Fruit fly (Drosophila melanogaster) whole organism, wandering third instar larva: ENCODE results near the gene CG11791.

Source experiments
- Abd-B ChIP-seq: fragments of >200 bp; optimal IDR thresholded peaks from 2 replicates; lab custom pipeline; 2017; ENCODE audit warnings: missing biosample characterization, missing genetic modification characterization
- CG32264 ChIP-seq: fragments of 200-800 bp; sonication (Bioruptor generic); optimal IDR thresholded peaks from 2 replicates; lab custom pipeline; 2016; ENCODE audit warnings: missing biosample characterization, missing genetic modification characterization
- CG9705 ChIP-seq: fragments of 200-800 bp; sonication (Bioruptor generic); optimal IDR thresholded peaks from 2 replicates; lab custom pipeline; 2018; ENCODE audit warnings: missing biosample characterization, mild to moderate bottlenecking, missing genetic modification characterization
- CrebA ChIP-seq: fragments of 200-800 bp; sonication (Bioruptor generic); optimal IDR thresholded peaks from 2 replicates; lab custom pipeline; 2016; ENCODE audit warnings: missing biosample characterization, mild to moderate bottlenecking, missing genetic modification characterization, borderline replicate concordance
- Dfd ChIP-seq: fragments of >200 bp; optimal IDR thresholded peaks from 2 replicates; lab custom pipeline; 2017; ENCODE audit warnings: missing biosample characterization, missing genetic modification characterization
- Dif ChIP-seq: fragments of 200-275, 200-300 bp; sonication (Bioruptor generic); optimal IDR thresholded peaks from 2 replicates; lab custom pipeline; 2018; ENCODE audit warnings: missing biosample characterization, missing genetic modification characterization; ENCODE audit not compliant: partially characterized antibody
- GATAd ChIP-seq: sonication (Bioruptor generic); optimal IDR thresholded peaks from 2 replicates; lab custom pipeline; 2016; ENCODE audit warnings: missing biosample characterization, missing genetic modification characterization
- HLH106 ChIP-seq: fragments of 200-800 bp; optimal IDR thresholded peaks from 3 replicates; lab custom pipeline; 2019; ENCODE audit warnings: missing biosample characterization, mild to moderate bottlenecking, missing genetic modification characterization, moderate library complexity
- Hnf4 ChIP-seq: fragments of 200-800 bp; sonication (Bioruptor generic); optimal IDR thresholded peaks from 2 replicates; lab custom pipeline; 2016; ENCODE audit warnings: missing biosample characterization, mild to moderate bottlenecking, missing genetic modification characterization
- Hr78 ChIP-seq: fragments of >200 bp; optimal IDR thresholded peaks from 2 replicates; lab custom pipeline; 2017; ENCODE audit warnings: missing biosample characterization, missing genetic modification characterization
- Hr83 ChIP-seq: fragments of 200-300 bp; sonication (Bioruptor generic); optimal IDR thresholded peaks from 2 replicates; lab custom pipeline; 2016; ENCODE audit warnings: missing biosample characterization, mild to moderate bottlenecking, missing genetic modification characterization, moderate library complexity; ENCODE audit not compliant: poor library complexity, severe bottlenecking
- Jra ChIP-seq: sonication (Bioruptor generic); optimal IDR thresholded peaks from 2 replicates; lab custom pipeline; 2016; ENCODE audit warnings: missing biosample characterization, missing genetic modification characterization
- Mio ChIP-seq: sonication (Bioruptor generic); optimal IDR thresholded peaks from 2 replicates; lab custom pipeline; 2016; ENCODE audit warnings: missing biosample characterization, missing genetic modification characterization
- Myc ChIP-seq: fragments of >200 bp; optimal IDR thresholded peaks from 2 replicates; lab custom pipeline; 2017
- N ChIP-seq: fragments of >200 bp; optimal IDR thresholded peaks from 2 replicates; lab custom pipeline; 2018; ENCODE audit warnings: missing biosample characterization, missing external identifiers, missing genetic modification characterization
- OdsH ChIP-seq: fragments of 200-800 bp; sonication (Bioruptor generic); optimal IDR thresholded peaks from 2 replicates; lab custom pipeline; 2016; ENCODE audit warnings: missing biosample characterization, mild to moderate bottlenecking, missing genetic modification characterization
- Rel ChIP-seq, 2 experiments: fragments of 200-800 bp; sonication (Bioruptor generic) in 1 of 2; optimal IDR thresholded peaks; 2 replicates in 1 of 2; 3 replicates in 1 of 2; lab custom pipeline; 2016 to 2019; ENCODE audit warnings: mild to moderate bottlenecking in 2 of 2, missing biosample characterization in 2 of 2, missing genetic modification characterization in 2 of 2, moderate library complexity in 1 of 2
- Sp1 ChIP-seq: fragments of 200-800 bp; sonication (Bioruptor generic); optimal IDR thresholded peaks from 3 replicates; lab custom pipeline; 2019; ENCODE audit warnings: missing biosample characterization, mild to moderate bottlenecking, missing genetic modification characterization, moderate library complexity
- Vsx2 ChIP-seq: fragments of 200-300, 225-300 bp; sonication (Bioruptor generic); optimal IDR thresholded peaks from 2 replicates; lab custom pipeline; 2018; ENCODE audit warnings: missing biosample characterization, missing genetic modification characterization; ENCODE audit not compliant: partially characterized antibody
- br ChIP-seq: fragments of 200-800 bp; sonication (Bioruptor generic); optimal IDR thresholded peaks from 2 replicates; lab custom pipeline; 2016; ENCODE audit warnings: missing biosample characterization, missing genetic modification characterization
- brk ChIP-seq: fragments of 200-800 bp; sonication (Bioruptor generic); optimal IDR thresholded peaks from 2 replicates; lab custom pipeline; 2016; ENCODE audit warnings: missing biosample characterization, mild to moderate bottlenecking, missing genetic modification characterization
- dl ChIP-seq, 2 experiments: fragments of 175-275, 200-275 bp in 1 of 2; fragments of 200-275 bp in 1 of 2; sonication (Bioruptor generic); optimal IDR thresholded peaks; lab custom pipeline; 2018; ENCODE audit warnings: mild to moderate bottlenecking in 2 of 2, missing biosample characterization in 2 of 2, missing genetic modification characterization in 2 of 2, moderate library complexity in 2 of 2; ENCODE audit not compliant: partially characterized antibody in 2 of 2, insufficient read depth in 1 of 2
- dmrt93B ChIP-seq: fragments of 200-800 bp; sonication (Bioruptor generic); optimal IDR thresholded peaks from 2 replicates; lab custom pipeline; 2018; ENCODE audit warnings: missing biosample characterization, mild to moderate bottlenecking, missing genetic modification characterization
- dsf ChIP-seq: sonication (Bioruptor generic); optimal IDR thresholded peaks from 2 replicates; lab custom pipeline; 2016; ENCODE audit warnings: missing biosample characterization, missing genetic modification characterization, borderline replicate concordance
- ey ChIP-seq: fragments of 200-800 bp; sonication (Bioruptor generic); optimal IDR thresholded peaks from 2 replicates; lab custom pipeline; 2016; ENCODE audit warnings: missing biosample characterization, missing genetic modification characterization
- foxo ChIP-seq, 2 experiments: fragments of 200-800 bp; sonication (Bioruptor generic); optimal IDR thresholded peaks; 2 replicates in 1 of 2; 3 replicates in 1 of 2; lab custom pipeline; 2016 to 2017; ENCODE audit warnings: missing biosample characterization in 2 of 2, missing genetic modification characterization in 2 of 2
- fru ChIP-seq: fragments of 200-800 bp; sonication (Bioruptor generic); optimal IDR thresholded peaks from 3 replicates; lab custom pipeline; 2016; ENCODE audit warnings: missing biosample characterization, mild to moderate bottlenecking, missing genetic modification characterization
- h ChIP-seq: fragments of 200-800 bp; sonication (Bioruptor generic); optimal IDR thresholded peaks from 3 replicates; lab custom pipeline; 2016; ENCODE audit warnings: missing biosample characterization, mild to moderate bottlenecking, missing genetic modification characterization
- jim ChIP-seq: fragments of 175-275, 200-325 bp; sonication (Bioruptor generic); optimal IDR thresholded peaks from 2 replicates; lab custom pipeline; 2016; ENCODE audit warnings: missing biosample characterization, mild to moderate bottlenecking, missing genetic modification characterization
- lola ChIP-seq: fragments of >200 bp; optimal IDR thresholded peaks from 2 replicates; lab custom pipeline; 2017; ENCODE audit warnings: missing biosample characterization, missing genetic modification characterization
- pan ChIP-seq: fragments of >200 bp; optimal IDR thresholded peaks from 2 replicates; lab custom pipeline; 2017
- psq ChIP-seq: fragments of 200-800 bp; sonication (Bioruptor generic); optimal IDR thresholded peaks from 3 replicates; lab custom pipeline; 2017; ENCODE audit warnings: missing biosample characterization, mild to moderate bottlenecking, missing genetic modification characterization, moderate library complexity
- rgr ChIP-seq: fragments of 200-800 bp; sonication (Bioruptor generic); optimal IDR thresholded peaks from 3 replicates; lab custom pipeline; 2016; ENCODE audit warnings: missing biosample characterization, mild to moderate bottlenecking, missing genetic modification characterization
- sage ChIP-seq: fragments of 200-800 bp; sonication (Bioruptor generic); optimal IDR thresholded peaks from 2 replicates; lab custom pipeline; 2016; ENCODE audit warnings: missing biosample characterization, mild to moderate bottlenecking, missing genetic modification characterization
- sv ChIP-seq: fragments of 200-800 bp; sonication (Bioruptor generic); optimal IDR thresholded peaks from 3 replicates; lab custom pipeline; 2016; ENCODE audit warnings: missing biosample characterization, missing genetic modification characterization
- tai ChIP-seq: sonication (Bioruptor generic); optimal IDR thresholded peaks from 2 replicates; lab custom pipeline; 2016; ENCODE audit warnings: missing biosample characterization, missing genetic modification characterization
- usp ChIP-seq: fragments of >200 bp; optimal IDR thresholded peaks from 2 replicates; lab custom pipeline; 2017; ENCODE audit warnings: missing biosample characterization, missing genetic modification characterization
- woc ChIP-seq: sonication (Bioruptor generic); optimal IDR thresholded peaks from 2 replicates; lab custom pipeline; 2016; ENCODE audit warnings: missing biosample characterization, mild to moderate bottlenecking, missing genetic modification characterization

The CG11791 gene

DNA sequence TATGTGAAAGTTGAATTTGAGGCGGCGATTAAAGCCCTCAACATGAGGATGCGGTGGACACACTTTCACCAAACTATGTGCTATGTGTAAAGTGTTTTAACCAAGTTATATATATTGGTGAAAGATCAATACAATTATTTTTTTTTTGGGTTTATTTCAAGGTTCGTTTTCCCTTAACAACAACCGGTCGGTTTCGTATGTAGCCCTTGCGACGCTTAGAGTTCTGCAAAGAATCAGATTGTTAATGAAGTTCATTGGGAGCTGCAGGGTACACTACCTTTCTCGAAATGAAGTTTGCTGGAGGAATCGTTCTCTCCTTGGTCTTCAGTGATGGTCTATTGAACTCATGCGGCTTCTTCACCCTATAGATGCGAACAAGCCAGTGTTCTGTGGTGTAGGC is 17.4 kb downstream of the CG11791 start:
- TF ChIP-seq dmrt93B (GFP tag; lab: Kevin White, UChicago): no peak

DNA sequence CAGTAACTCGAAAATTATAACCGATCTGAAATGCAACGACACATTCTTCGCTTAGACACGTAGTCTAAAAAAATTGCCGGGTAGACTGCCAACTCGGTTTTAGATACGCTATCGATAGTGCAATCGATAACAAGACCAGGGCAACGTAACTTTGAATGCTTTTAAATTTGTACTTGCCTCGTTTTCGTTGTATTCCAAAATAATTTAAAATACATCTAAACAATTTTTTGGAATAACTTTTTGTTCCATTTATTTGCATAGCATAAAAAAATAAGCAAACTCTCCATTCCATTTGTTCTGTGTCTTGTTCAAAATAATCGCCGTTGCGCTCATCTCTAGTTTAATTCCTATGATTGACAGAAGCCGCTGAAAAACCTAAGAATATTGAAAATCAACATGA is 20.2 kb downstream of the CG11791 start, which contains the start of the genes Stt3B and CG11839:
TSS of gene Stt3B (minus strand) at position 69 of the 400 bp plus-strand sequence.
TSS of gene CG11839 (plus strand) at position 359 of the 400 bp plus-strand sequence.
- peak; percentile 29 for TF ChIP-seq Hr83 (GFP tag; lab: Kevin White, UChicago)
- TF ChIP-seq rgr (GFP tag; lab: Kevin White, UChicago): no peak
- TF ChIP-seq sage (GFP tag; lab: Kevin White, UChicago): peak; percentile 2
- no peak for TF ChIP-seq Rel (GFP tag; optimal IDR thresholded peaks at IDR 0.05; lab: Kevin White, UChicago)
- peak; percentile 61 for TF ChIP-seq Rel (tag; optimal IDR thresholded peaks at IDR 0.05; lab: Kevin White, UChicago)
- no peak for TF ChIP-seq jim (GFP tag; lab: Kevin White, UChicago)
- no peak for TF ChIP-seq fru
- TF ChIP-seq Dfd (GFP tag; lab: Kevin White, UChicago): no peak
- TF ChIP-seq br: no peak
- TF ChIP-seq GATAd (GFP tag; lab: Kevin White, UChicago): no peak
- TF ChIP-seq dl (GFP tag; optimal IDR thresholded peaks at IDR 0.05; lab: Kevin White, UChicago; ENCODE audit: insufficient read depth in 1 of 2, partially characterized antibody in 2 of 2): no peak
- no peak for TF ChIP-seq pan (lab: Kevin White, UChicago)
- peak; percentile 78 for TF ChIP-seq ey (GFP tag; lab: Kevin White, UChicago)
- TF ChIP-seq dsf: peak; percentile 84
- TF ChIP-seq dmrt93B (GFP tag; lab: Kevin White, UChicago): no peak
- TF ChIP-seq Myc (lab: Kevin White, UChicago): no peak
- TF ChIP-seq CG32264 (GFP tag; lab: Kevin White, UChicago): peak; percentile 1
- peak; percentile 75 for TF ChIP-seq OdsH (GFP tag; lab: Kevin White, UChicago)
- no peak for TF ChIP-seq tai (GFP tag; lab: Kevin White, UChicago)
- no peak for TF ChIP-seq Hr78
- no peak for TF ChIP-seq Vsx2 (GFP tag; lab: Kevin White, UChicago)
- no peak for TF ChIP-seq N (GFP tag; lab: Kevin White, UChicago)
- peak; percentile 87 for TF ChIP-seq woc (GFP tag; lab: Kevin White, UChicago)
- no peak for TF ChIP-seq lola
- peak; percentile 83 for TF ChIP-seq HLH106
- no peak for TF ChIP-seq Abd-B (GFP tag; lab: Kevin White, UChicago)
- peak; percentile 59 for TF ChIP-seq sv (GFP tag; lab: Kevin White, UChicago)
- TF ChIP-seq psq (GFP tag; lab: Kevin White, UChicago): peak; percentile 61
- no peak for TF ChIP-seq Sp1 (GFP tag; lab: Kevin White, UChicago)
- no peak for TF ChIP-seq Mio (GFP tag; lab: Kevin White, UChicago)
- peak; percentile 60 for TF ChIP-seq CG9705 (GFP tag; lab: Kevin White, UChicago)
- peak in 1 of 2 experiments; percentile 84 for TF ChIP-seq foxo (GFP tag; optimal IDR thresholded peaks at IDR 0.05; lab: Kevin White, UChicago)
- TF ChIP-seq Dif (GFP tag; lab: Kevin White, UChicago): no peak
- peak; percentile 85 for TF ChIP-seq h
- peak; percentile 89 for TF ChIP-seq Hnf4 (GFP tag; lab: Kevin White, UChicago)
- no peak for TF ChIP-seq brk
- TF ChIP-seq CrebA: no peak
- no peak for TF ChIP-seq usp (GFP tag; lab: Kevin White, UChicago)
- peak; percentile 91 for TF ChIP-seq Jra
- TF ChIP-seq, all 38 proteins: peak for 16

DNA sequence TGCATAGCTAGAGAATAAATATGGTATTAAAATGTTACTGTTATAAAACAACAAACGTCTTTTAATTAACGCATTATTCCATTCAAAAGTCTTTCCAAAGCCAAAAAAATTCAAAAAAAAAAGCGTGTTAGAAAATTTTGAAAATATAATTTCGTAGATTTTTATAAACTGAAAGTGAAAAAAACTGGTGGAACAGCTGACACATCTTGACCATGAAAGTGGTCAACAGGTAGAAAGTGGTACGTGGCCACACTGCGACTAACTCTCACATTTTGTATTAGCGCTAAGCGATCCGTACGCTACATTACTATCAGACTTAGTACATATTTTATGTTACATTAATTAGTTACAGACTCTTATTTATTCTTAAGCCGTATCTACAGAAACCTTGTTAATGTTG is 21.5 kb downstream of the CG11791 start, which contains the start of gene CG11836:
TSS of gene CG11836 (plus strand) at position 256 of the 400 bp plus-strand sequence.
- no peak for TF ChIP-seq br
- TF ChIP-seq CrebA: no peak
- no peak for TF ChIP-seq OdsH (GFP tag; lab: Kevin White, UChicago)
- TF ChIP-seq h: no peak
- TF ChIP-seq Hnf4 (GFP tag; lab: Kevin White, UChicago): no peak
- no peak for TF ChIP-seq GATAd (GFP tag; lab: Kevin White, UChicago)
- no peak for TF ChIP-seq Myc (lab: Kevin White, UChicago)
- no peak for TF ChIP-seq Hr83 (GFP tag; lab: Kevin White, UChicago)
- no peak for TF ChIP-seq HLH106
- no peak for TF ChIP-seq psq (GFP tag; lab: Kevin White, UChicago)
- no peak for TF ChIP-seq usp (GFP tag; lab: Kevin White, UChicago)
